Worm (Caenorhabditis elegans) whole organism, young adult: ENCODE measurements around the gene C05D11.5.

Source experiments
- ama-1 ChIP-seq, 3 experiments: fragments of 150-350 bp in 1 of 3; sonication (generic microtip) in 2 of 3; optimal IDR thresholded peaks; 2 replicates each; lab custom pipeline; 2014 to 2018; ENCODE audit warnings: missing biosample characterization in 2 of 3, missing genetic modification characterization in 2 of 3, missing genetic modification reagents in 2 of 3
- aptf-3 ChIP-seq: fragments of 200-800 bp; sonication (Bioruptor generic); IDR thresholded peaks from 2 replicates; pipeline ENCODE4 v1.3.6; 2022; ENCODE audit warnings: missing genetic modification characterization, missing compliant biosample characterization
- chd-7 ChIP-seq: sonication (generic microtip); optimal IDR thresholded peaks from 2 replicates; lab custom pipeline; 2016; ENCODE audit warnings: mild to moderate bottlenecking, missing genetic modification characterization, moderate library complexity, missing compliant biosample characterization
- gei-17 ChIP-seq: fragments of 200-800 bp; sonication (Bioruptor generic); optimal IDR thresholded peaks from 2 replicates; lab custom pipeline; 2018; ENCODE audit warnings: mild to moderate bottlenecking, missing genetic modification characterization, missing compliant biosample characterization
- nfya-1 ChIP-seq: sonication (generic microtip); optimal IDR thresholded peaks from 2 replicates; lab custom pipeline; 2017; ENCODE audit warnings: antibody characterized with exemption, missing compliant biosample characterization, missing genetic modification characterization, borderline replicate concordance; ENCODE audit not compliant: insufficient read depth
- snpc-3.4 ChIP-seq: sonication (generic microtip); optimal IDR thresholded peaks from 2 replicates; lab custom pipeline; 2017; ENCODE audit warnings: missing genetic modification characterization, mild to moderate bottlenecking, missing compliant biosample characterization, antibody characterized with exemption, moderate library complexity, missing genotype, missing genetic modification reagents
- snpc-4 ChIP-seq, 5 experiments: fragments of 150-350 bp in 1 of 5; sonication (generic microtip) in 4 of 5; optimal IDR thresholded peaks; 2 replicates each; lab custom pipeline; 2014 to 2018; ENCODE audit warnings: missing genetic modification characterization in 5 of 5, missing biosample characterization in 3 of 5, antibody characterized with exemption in 2 of 5, mild to moderate bottlenecking in 2 of 5, missing compliant biosample characterization in 2 of 5, missing genotype in 2 of 5, moderate library complexity in 2 of 5, missing genetic modification reagents in 1 of 5

DNA sequence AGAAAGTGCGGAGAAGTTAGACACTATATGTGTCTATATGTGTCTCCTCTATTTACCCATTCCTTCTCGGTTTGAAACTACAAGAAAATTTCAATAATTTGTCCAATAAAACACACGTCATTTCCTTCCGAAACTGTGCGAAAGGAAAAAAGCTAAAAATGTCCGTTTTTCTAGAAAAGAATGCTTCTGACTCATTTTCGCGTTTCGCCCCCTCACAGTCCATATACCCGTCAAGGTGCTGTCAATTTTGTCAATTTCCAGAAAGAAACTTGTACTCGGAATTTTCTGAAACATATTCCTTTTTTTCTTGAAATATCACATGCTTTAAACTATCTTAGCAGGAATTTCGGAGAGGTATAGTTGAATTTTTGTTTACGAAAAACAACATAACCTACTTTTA is 9.0 kb downstream of the C05D11.5 start:
- TF ChIP-seq ama-1 (optimal IDR thresholded peaks at IDR 0.05; lab: Kevin White, UChicago) (no peak), ama-1 (GFP tag; optimal IDR thresholded peaks at IDR 0.05; lab: Kevin White, UChicago) (no peak), snpc-3.4 (tag; lab: Kevin White, UChicago) (no peak), snpc-4 (GFP tag; optimal IDR thresholded peaks at IDR 0.05; lab: Kevin White, UChicago) (no peak), snpc-4 (tag; optimal IDR thresholded peaks at IDR 0.05; lab: Kevin White, UChicago) (no peak), chd-7 (tag; lab: Kevin White, UChicago) (no peak), gei-17 (GFP tag; lab: Kevin White, UChicago) (no peak), nfya-1 (tag; lab: Kevin White, UChicago) (no peak), aptf-3 (no peak)
